Fruit fly (Drosophila melanogaster) whole organism, embryonic: ENCODE data around the gene Mgat3.

Experiments used
- CG12236 ChIP-seq: fragments of 200-800 bp; sonication (Bioruptor generic); optimal IDR thresholded peaks from 2 replicates; lab custom pipeline; 2016; ENCODE audit warnings: missing biosample characterization, missing genetic modification characterization
- CG43689 ChIP-seq: fragments of 200-800 bp; sonication (Bioruptor generic); IDR thresholded peaks from 2 replicates; pipeline ENCODE4 v1.3.6; 2022; ENCODE audit warnings: missing biosample characterization, missing genetic modification characterization
- Six4 ChIP-seq: fragments of 200-800 bp; sonication (Bioruptor generic); optimal IDR thresholded peaks from 2 replicates; lab custom pipeline; 2016; ENCODE audit warnings: missing biosample characterization, missing genetic modification characterization
- ac ChIP-seq: fragments of 200-800 bp; sonication (Bioruptor generic); optimal IDR thresholded peaks from 3 replicates; lab custom pipeline; 2017; ENCODE audit warnings: missing biosample characterization, mild to moderate bottlenecking, missing genetic modification characterization
- pan ChIP-seq, 4 experiments: fragments of >200 bp in 3 of 4; fragments of 200-800 bp in 1 of 4; sonication (Bioruptor generic) in 1 of 4; optimal IDR thresholded peaks in 3 of 4; IDR thresholded peaks in 1 of 4; 2 replicates each; pipeline versions ENCODE4 v1.3.6 to Lab custom; 2017 to 2022; ENCODE audit warnings: missing biosample characterization in 2 of 4, missing genetic modification characterization in 2 of 4, mixed read lengths in 1 of 4

dm6 chr2L:13204151-13204550 lies 21.8 kb upstream of the Mgat3 start:
- TF ChIP-seq pan (optimal IDR thresholded peaks at IDR 0.05; lab: Kevin White, UChicago), result no peak
- no peak for TF ChIP-seq pan (GFP tag; optimal IDR thresholded peaks at IDR 0.05 in 1 of 2, IDR thresholded peaks at IDR 0.05 in 1 of 2)
- no peak for TF ChIP-seq CG12236
- no peak for TF ChIP-seq CG43689 (GFP tag; lab: Robert Waterston, UW)
- TF ChIP-seq ac (GFP tag; lab: Kevin White, UChicago), result no peak
- no peak for TF ChIP-seq Six4
